Worm (Caenorhabditis elegans) whole organism, midembryonic: Measurements from ENCODE around the gene lpr-4.

Source experiments
- T22C8.4 ChIP-seq: fragments of 200-800 bp; sonication (Bioruptor generic); IDR thresholded peaks from 2 replicates; pipeline ENCODE4 v1.3.6; 2022; ENCODE audit warnings: missing genetic modification characterization, missing compliant biosample characterization
- cog-1 ChIP-seq: sonication (generic microtip); optimal IDR thresholded peaks from 2 replicates; lab custom pipeline; 2016; ENCODE audit warnings: missing genetic modification characterization, missing compliant biosample characterization
- flt-1 ChIP-seq: fragments of 200-800 bp; sonication (Bioruptor generic); IDR thresholded peaks from 2 replicates; pipeline ENCODE4 v1.3.6; 2022; ENCODE audit warnings: missing genetic modification characterization, missing compliant biosample characterization
- klf-2 ChIP-seq: fragments of 200-800 bp; sonication (Bioruptor generic); conservative IDR thresholded peaks from 2 replicates; pipeline ENCODE4 v1.3.6; 2022; ENCODE audit warnings: missing genetic modification reagents, missing genetic modification characterization, missing compliant biosample characterization
- med-1 ChIP-seq: sonication (generic microtip); optimal IDR thresholded peaks from 2 replicates; lab custom pipeline; 2017; ENCODE audit warnings: missing genetic modification characterization, mild to moderate bottlenecking, missing compliant biosample characterization, antibody characterized with exemption, missing genetic modification reagents; ENCODE audit not compliant: insufficient read depth
- ref-1 ChIP-seq: fragments of 200-800 bp; sonication (Bioruptor generic); conservative IDR thresholded peaks from 2 replicates; pipeline ENCODE4 v1.3.6; 2022; ENCODE audit warnings: missing genetic modification reagents, missing genetic modification characterization, missing compliant biosample characterization
- tab-1 ChIP-seq: fragments of 200-800 bp; sonication (Bioruptor generic); IDR thresholded peaks from 2 replicates; pipeline ENCODE4 v1.3.6; 2022; ENCODE audit warnings: missing genetic modification characterization, missing compliant biosample characterization
- ztf-23 ChIP-seq: fragments of 200-800 bp; sonication (Bioruptor generic); IDR thresholded peaks from 2 replicates; pipeline ENCODE4 v1.3.6; 2022; ENCODE audit warnings: missing genetic modification reagents, missing genetic modification characterization, missing compliant biosample characterization
- ztf-29 ChIP-seq: fragments of 200-800 bp; sonication (Bioruptor generic); IDR thresholded peaks from 2 replicates; pipeline ENCODE4 v1.3.6; 2022; ENCODE audit warnings: missing genetic modification reagents, missing genetic modification characterization, missing compliant biosample characterization

Gene lpr-4

DNA sequence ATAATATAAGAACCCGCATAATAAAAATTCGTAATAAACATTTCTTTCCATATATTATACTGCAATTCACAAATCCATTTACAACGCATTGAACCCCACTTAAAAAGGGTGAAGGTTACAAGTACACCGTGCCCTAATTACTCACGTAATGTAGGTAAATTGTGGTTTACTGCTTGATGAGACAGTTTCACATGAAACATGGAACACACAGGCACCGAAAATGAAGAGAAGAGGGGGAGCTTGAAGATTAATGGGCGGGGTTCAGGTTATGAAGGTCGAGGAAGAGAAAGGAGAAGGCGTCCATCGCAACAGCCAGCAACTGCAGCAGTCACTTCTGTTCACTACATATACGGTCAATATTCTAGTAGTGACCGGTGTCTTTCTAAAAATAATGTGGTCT is 5.2 kb upstream of the lpr-4 start, which contains the start of gene lpr-6:
Gene lpr-6 (plus strand): TSS at position 251 of the 400 bp plus-strand sequence.
- TF ChIP-seq cog-1 (no peak), tab-1 (no peak), T22C8.4 (GFP tag; lab: Robert Waterston, UW) (no peak), flt-1 (GFP tag; lab: Robert Waterston, UW) (no peak), med-1 (GFP tag; lab: Kevin White, UChicago) (no peak), ref-1 (GFP tag; lab: Robert Waterston, UW) (no peak), ztf-23 (GFP tag; lab: Robert Waterston, UW) (no peak), ztf-29 (GFP tag; lab: Robert Waterston, UW) (no peak), klf-2 (GFP tag; lab: Robert Waterston, UW) (no peak)

DNA sequence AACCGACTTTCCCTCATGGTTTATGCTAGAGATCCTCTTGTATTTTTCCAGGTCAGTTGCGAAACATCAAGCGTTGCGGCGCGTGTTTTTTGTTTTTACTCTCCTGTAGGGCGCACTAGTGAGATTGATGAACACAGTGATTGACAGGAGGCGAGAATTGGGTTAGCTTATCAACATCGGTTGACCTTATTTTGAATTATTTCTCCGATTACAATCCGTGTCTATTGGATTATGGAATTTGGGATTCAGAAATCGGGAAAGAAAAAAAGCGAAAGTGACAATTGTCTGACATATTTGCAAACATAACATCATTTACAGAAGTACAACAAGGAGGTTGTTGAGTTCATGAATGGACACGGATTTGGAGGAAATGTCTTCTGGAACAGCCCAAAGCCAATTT is 4.0 kb upstream of the lpr-4 start:
- TF ChIP-seq ztf-29 (GFP tag; lab: Robert Waterston, UW): no peak
- TF ChIP-seq klf-2 (GFP tag; lab: Robert Waterston, UW): no peak
- no peak for TF ChIP-seq T22C8.4 (GFP tag; lab: Robert Waterston, UW)
- no peak for TF ChIP-seq tab-1
- no peak for TF ChIP-seq ztf-23 (GFP tag; lab: Robert Waterston, UW)
- TF ChIP-seq med-1 (GFP tag; lab: Kevin White, UChicago): no peak
- TF ChIP-seq cog-1: no peak

DNA sequence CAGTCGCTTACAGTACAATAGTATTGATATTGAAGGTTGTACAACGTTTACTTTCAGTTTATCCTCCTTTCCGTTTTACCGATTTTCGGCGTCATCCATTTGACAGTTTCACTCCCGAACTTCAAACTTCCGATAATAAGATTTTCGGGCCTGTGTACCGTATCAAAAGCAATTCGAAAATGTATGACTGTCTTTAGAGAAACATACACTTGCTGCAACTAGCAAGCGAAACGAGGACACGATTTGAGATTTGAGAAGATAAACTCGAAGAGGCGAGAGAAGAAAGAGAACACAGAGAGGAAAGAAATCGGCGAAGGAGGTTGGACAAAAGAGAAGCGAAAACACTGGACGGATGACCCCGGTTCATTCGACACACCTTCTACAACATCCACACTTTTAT is 3.0 kb upstream of the lpr-4 start, which contains the start of gene lpr-5:
Gene lpr-5 (plus strand): TSS at position 220 of the 400 bp plus-strand sequence.
- TF ChIP-seq ref-1 (GFP tag; lab: Robert Waterston, UW): no peak
- no peak for TF ChIP-seq cog-1
- no peak for TF ChIP-seq med-1 (GFP tag; lab: Kevin White, UChicago)
- no peak for TF ChIP-seq flt-1 (GFP tag; lab: Robert Waterston, UW)
- no peak for TF ChIP-seq ztf-29 (GFP tag; lab: Robert Waterston, UW)
- no peak for TF ChIP-seq tab-1
- TF ChIP-seq klf-2 (GFP tag; lab: Robert Waterston, UW): no peak
- no peak for TF ChIP-seq ztf-23 (GFP tag; lab: Robert Waterston, UW)
- no peak for TF ChIP-seq T22C8.4 (GFP tag; lab: Robert Waterston, UW)

DNA sequence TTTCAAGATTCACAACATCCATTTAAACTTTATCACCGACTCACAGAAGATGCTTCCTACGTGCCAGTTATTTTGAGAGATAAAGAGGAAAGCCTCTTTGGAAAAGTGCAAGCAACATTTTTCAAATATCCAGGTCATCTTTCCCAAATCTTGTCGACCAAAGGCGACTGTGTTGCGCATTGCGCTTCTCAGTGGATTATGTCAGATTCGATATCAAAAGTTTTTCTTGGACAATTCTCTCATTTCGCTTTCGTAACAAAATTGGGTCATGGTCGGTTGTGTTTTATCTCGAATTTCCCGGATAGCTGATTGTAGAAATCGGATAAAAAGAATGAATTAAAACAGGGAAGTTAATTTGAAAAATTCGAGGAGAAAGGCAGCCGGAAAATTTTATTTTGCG is 2.3 kb downstream of the lpr-4 start:
- TF ChIP-seq flt-1 (GFP tag; lab: Robert Waterston, UW) (no peak), T22C8.4 (GFP tag; lab: Robert Waterston, UW) (no peak), klf-2 (GFP tag; lab: Robert Waterston, UW) (no peak), ref-1 (GFP tag; lab: Robert Waterston, UW) (no peak), ztf-23 (GFP tag; lab: Robert Waterston, UW) (no peak), ztf-29 (GFP tag; lab: Robert Waterston, UW) (no peak), tab-1 (no peak), cog-1 (no peak), med-1 (GFP tag; lab: Kevin White, UChicago) (no peak)

DNA sequence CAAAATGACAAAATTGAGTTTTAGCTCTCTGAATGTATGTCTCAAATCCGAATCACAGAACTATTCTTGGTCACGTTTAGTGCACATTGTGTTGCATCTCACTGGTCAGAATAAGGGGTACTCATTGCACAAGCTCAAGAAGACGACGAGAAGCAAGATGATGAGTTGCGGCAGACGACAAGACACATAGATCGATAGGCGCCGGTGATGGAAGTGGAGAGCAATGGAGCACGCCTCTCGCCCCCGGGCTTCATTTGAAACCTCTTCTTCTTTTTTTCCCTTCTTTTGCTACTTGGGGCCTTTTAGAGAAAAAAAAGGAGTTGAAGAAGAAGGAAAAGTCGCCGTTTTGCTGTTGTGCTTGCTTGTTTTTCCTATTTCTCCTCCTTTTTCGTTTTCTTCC is 3.4 kb downstream of the lpr-4 start, which contains the start of gene apt-9:
Gene apt-9 (plus strand): TSS at position 194 of the 400 bp plus-strand sequence.
- no peak for TF ChIP-seq T22C8.4 (GFP tag; lab: Robert Waterston, UW)
- no peak for TF ChIP-seq tab-1
- no peak for TF ChIP-seq cog-1
- no peak for TF ChIP-seq med-1 (GFP tag; lab: Kevin White, UChicago)
- TF ChIP-seq ztf-23 (GFP tag; lab: Robert Waterston, UW): no peak
- no peak for TF ChIP-seq flt-1 (GFP tag; lab: Robert Waterston, UW)
- no peak for TF ChIP-seq ref-1 (GFP tag; lab: Robert Waterston, UW)
- no peak for TF ChIP-seq klf-2 (GFP tag; lab: Robert Waterston, UW)
- TF ChIP-seq ztf-29 (GFP tag; lab: Robert Waterston, UW): no peak

DNA sequence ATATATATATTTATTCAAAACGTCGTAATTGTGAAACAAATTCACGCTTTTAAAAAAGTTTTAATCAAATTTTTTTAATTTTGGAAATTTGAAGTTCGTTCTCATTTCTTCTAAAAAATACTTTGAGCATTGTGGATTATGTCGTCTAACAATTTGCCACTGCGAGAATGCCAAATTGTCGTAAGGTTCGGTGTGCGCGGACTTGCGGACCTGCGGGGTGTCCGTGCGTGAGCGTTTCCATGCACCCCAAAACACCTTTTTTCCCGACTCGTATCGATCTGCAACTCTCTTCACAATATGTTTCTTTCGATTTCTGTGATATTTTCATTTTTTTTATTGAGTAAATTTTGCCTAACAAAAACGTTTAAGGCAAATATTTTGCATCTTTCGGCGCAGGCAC is 7.8 kb downstream of the lpr-4 start:
- TF ChIP-seq klf-2 (GFP tag; lab: Robert Waterston, UW): no peak
- TF ChIP-seq ztf-23 (GFP tag; lab: Robert Waterston, UW): 0 out of 2 replicates have a peak, but pooled peaks have one; percentile 51
- TF ChIP-seq T22C8.4 (GFP tag; lab: Robert Waterston, UW): no peak

DNA sequence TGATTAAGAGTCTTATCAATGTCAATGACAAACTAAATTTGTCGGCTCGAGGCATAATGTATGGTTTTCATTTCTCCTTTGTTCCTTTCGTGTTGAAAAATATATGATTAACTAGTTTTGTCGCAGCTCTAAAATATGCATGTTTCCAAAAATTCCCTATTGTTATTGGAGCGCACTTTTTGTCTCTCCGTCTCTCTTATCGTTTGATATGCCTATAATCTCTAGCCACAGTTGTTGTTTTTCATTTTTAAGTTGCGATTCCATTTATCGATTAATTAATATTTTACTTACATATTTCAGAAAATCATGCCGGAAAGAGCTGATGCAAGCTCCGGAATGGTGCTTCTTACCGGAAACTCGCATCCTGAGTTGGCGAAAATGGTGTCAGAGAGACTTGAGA is 8.4 kb downstream of the lpr-4 start, which contains the start of gene W04G3.5:
Gene W04G3.5 (plus strand): TSS at position 301 of the 400 bp plus-strand sequence.
- TF ChIP-seq tab-1 (no peak), flt-1 (GFP tag; lab: Robert Waterston, UW) (no peak), cog-1 (no peak), med-1 (GFP tag; lab: Kevin White, UChicago) (no peak), ztf-23 (GFP tag; lab: Robert Waterston, UW) (no peak), klf-2 (GFP tag; lab: Robert Waterston, UW) (no peak), ref-1 (GFP tag; lab: Robert Waterston, UW) (no peak), ztf-29 (GFP tag; lab: Robert Waterston, UW) (no peak), T22C8.4 (GFP tag; lab: Robert Waterston, UW) (no peak)

DNA sequence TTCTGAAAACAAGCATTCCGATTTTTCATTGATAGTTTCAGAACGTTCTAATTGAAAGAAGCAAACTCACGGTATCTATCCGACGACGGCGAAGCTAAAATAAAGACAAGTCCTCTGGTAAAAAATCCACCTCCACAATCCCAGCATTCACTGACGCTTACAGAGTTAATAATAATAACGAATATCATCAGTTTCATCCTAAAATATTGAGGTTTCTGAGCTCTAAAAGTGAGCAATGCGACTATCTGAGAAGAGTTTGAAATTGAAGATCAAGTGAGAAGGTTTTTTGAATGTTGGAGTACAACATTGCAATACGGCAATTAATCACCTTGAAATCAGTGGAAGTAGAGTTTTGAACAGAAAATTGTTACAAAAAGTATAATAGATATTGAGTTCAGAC is 11.6 kb downstream of the lpr-4 start, which contains the start of gene W04G3.12:
Gene W04G3.12 (minus strand): TSS at position 311 of the 400 bp plus-strand sequence.
- TF ChIP-seq ztf-23 (GFP tag; lab: Robert Waterston, UW) (no peak), flt-1 (GFP tag; lab: Robert Waterston, UW) (no peak), cog-1 (no peak), ref-1 (GFP tag; lab: Robert Waterston, UW) (no peak), klf-2 (GFP tag; lab: Robert Waterston, UW) (no peak), tab-1 (no peak), T22C8.4 (GFP tag; lab: Robert Waterston, UW) (no peak), ztf-29 (GFP tag; lab: Robert Waterston, UW) (no peak), med-1 (GFP tag; lab: Kevin White, UChicago) (no peak)

DNA sequence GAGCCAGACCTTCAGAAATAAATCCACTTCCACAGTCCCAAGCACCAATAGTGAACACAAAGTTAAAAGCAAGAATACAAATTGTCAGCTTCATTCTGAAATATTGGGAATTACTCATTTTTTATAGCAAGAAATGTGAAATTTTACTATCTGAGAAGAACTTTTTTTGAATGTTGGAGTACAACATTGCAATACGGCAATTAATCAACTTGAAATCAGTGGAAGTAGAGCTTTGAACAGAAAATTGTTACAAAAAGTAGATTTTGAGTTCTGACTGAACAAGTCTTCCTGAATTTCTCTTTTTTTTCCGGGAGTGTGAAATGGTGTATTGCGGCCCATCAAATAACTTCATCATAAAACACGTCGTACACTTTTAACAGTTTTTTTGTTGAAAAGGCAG is 13.2 kb downstream of the lpr-4 start, which contains the start of gene W04G3.10:
Gene W04G3.10 (minus strand): TSS at position 101 of the 400 bp plus-strand sequence.
- no peak for TF ChIP-seq klf-2 (GFP tag; lab: Robert Waterston, UW)
- no peak for TF ChIP-seq tab-1
- TF ChIP-seq ztf-23 (GFP tag; lab: Robert Waterston, UW): no peak
- TF ChIP-seq T22C8.4 (GFP tag; lab: Robert Waterston, UW): no peak
- no peak for TF ChIP-seq ztf-29 (GFP tag; lab: Robert Waterston, UW)
- TF ChIP-seq flt-1 (GFP tag; lab: Robert Waterston, UW): no peak
- TF ChIP-seq med-1 (GFP tag; lab: Kevin White, UChicago): no peak
- TF ChIP-seq cog-1: no peak
- TF ChIP-seq ref-1 (GFP tag; lab: Robert Waterston, UW): no peak
